Fruit fly (Drosophila melanogaster) whole organism, embryonic: ENCODE data around the gene Syx8.

Source experiments
- B-H1 ChIP-seq: fragments of 200-800 bp; sonication (Bioruptor generic); IDR thresholded peaks from 3 replicates; pipeline ENCODE4 v1.3.6; 2022; ENCODE audit warnings: missing biosample characterization, missing genetic modification characterization
- CG11247 ChIP-seq: fragments of 200-800 bp; sonication (Bioruptor generic); IDR thresholded peaks from 2 replicates; pipeline ENCODE4 v1.3.6; 2022; ENCODE audit warnings: missing biosample characterization, missing genetic modification characterization
- CG1529 ChIP-seq: fragments of 200-800 bp; sonication (Bioruptor generic); optimal IDR thresholded peaks from 3 replicates; lab custom pipeline; 2018; ENCODE audit warnings: missing biosample characterization, missing genetic modification characterization
- CG15601 ChIP-seq: fragments of 200-800 bp; sonication (Bioruptor generic); optimal IDR thresholded peaks from 3 replicates; lab custom pipeline; 2019; ENCODE audit warnings: missing biosample characterization, mild to moderate bottlenecking, missing genetic modification characterization, moderate library complexity
- CG7556 ChIP-seq: fragments of 200-800 bp; sonication (Bioruptor generic); optimal IDR thresholded peaks from 2 replicates; lab custom pipeline; 2017; ENCODE audit warnings: missing biosample characterization, mild to moderate bottlenecking, missing genetic modification characterization
- CG7963 ChIP-seq: fragments of 200-800 bp; sonication (Bioruptor generic); IDR thresholded peaks from 3 replicates; pipeline ENCODE4 v1.3.6; 2022; ENCODE audit warnings: missing biosample characterization, missing genetic modification characterization; ENCODE audit not compliant: partially characterized antibody
- Hmr ChIP-seq: fragments of 200-800 bp; sonication (Bioruptor generic); optimal IDR thresholded peaks from 3 replicates; lab custom pipeline; 2017; ENCODE audit warnings: mild to moderate bottlenecking, missing biosample characterization, missing genetic modification reagents, missing genetic modification characterization
- Ptx1 ChIP-seq: fragments of 200-800 bp; sonication (Bioruptor generic); IDR thresholded peaks from 2 replicates; pipeline ENCODE4 v1.3.6; 2022; ENCODE audit warnings: missing biosample characterization, missing genetic modification characterization
- Tbp ChIP-seq: fragments of >200 bp; optimal IDR thresholded peaks from 2 replicates; lab custom pipeline; 2018; ENCODE audit warnings: missing biosample characterization, missing genetic modification characterization
- amos ChIP-seq: fragments of 200-800 bp; sonication (Bioruptor generic); IDR thresholded peaks from 2 replicates; pipeline ENCODE4 v1.3.6; 2022; ENCODE audit warnings: missing biosample characterization, missing genetic modification characterization; ENCODE audit not compliant: partially characterized antibody
- eve ChIP-seq, 2 experiments: fragments of >200 bp; optimal IDR thresholded peaks; 2 replicates each; lab custom pipeline; 2017; ENCODE audit warnings: missing biosample characterization in 2 of 2, missing genetic modification characterization in 2 of 2
- exex ChIP-seq: fragments of 200-800 bp; sonication (Bioruptor generic); optimal IDR thresholded peaks from 4 replicates; lab custom pipeline; 2018; ENCODE audit warnings: missing biosample characterization, mild to moderate bottlenecking, missing genetic modification characterization, moderate library complexity
- klu ChIP-seq: fragments of 200-800 bp; sonication (Bioruptor generic); IDR thresholded peaks from 2 replicates; pipeline ENCODE4 v1.3.6; 2022; ENCODE audit warnings: missing biosample characterization, missing genetic modification characterization

dm6 chr3L:16609120-16609519 is 22.3 kb upstream of the Syx8 start, which contains the start of gene CG4098:
- TF ChIP-seq Ptx1 (GFP tag; lab: Robert Waterston, UW): peak; percentile 79
- no peak for TF ChIP-seq Tbp (GFP tag; lab: Kevin White, UChicago)
- TF ChIP-seq CG11247 (GFP tag; lab: Robert Waterston, UW): peak; percentile 64
- TF ChIP-seq amos: no peak; the same call in 1 of the 2 replicates
- no peak for TF ChIP-seq eve (GFP tag; optimal IDR thresholded peaks at IDR 0.05; lab: Kevin White, UChicago)
- no peak for TF ChIP-seq exex (tag; lab: Kevin White, UChicago)
- TF ChIP-seq Hmr (GFP tag; lab: Kevin White, UChicago): peak; percentile 52
- peak; percentile 24; the same call in 2 of the 3 replicates for TF ChIP-seq B-H1 (GFP tag; lab: Robert Waterston, UW)
- no peak for TF ChIP-seq CG1529 (GFP tag; lab: Kevin White, UChicago)
- TF ChIP-seq CG15601 (tag; lab: Kevin White, UChicago): no peak
- no peak for TF ChIP-seq CG7963
- TF ChIP-seq klu: no peak
- TF ChIP-seq CG7556: peak; percentile 6
